Fruit fly (Drosophila melanogaster): ENCODE results near the gene Or10a.
A peak's percentile ranks its signal among the peaks of the same experiment; 100 is the strongest.

The Or10a gene

dm6 chrX:11419212-11419611 lies 2.0 kb upstream of the Or10a start (continued):
- no peak for TF ChIP-seq pan (optimal IDR thresholded peaks at IDR 0.05)
- TF ChIP-seq pan (GFP tag; optimal IDR thresholded peaks at IDR 0.05 in 1 of 2, IDR thresholded peaks at IDR 0.05 in 1 of 2) = peak in 1 of 2 experiments; percentile 44
- peak; percentile 1 for TF ChIP-seq bcd (GFP tag; optimal IDR thresholded peaks at IDR 0.05)
- no peak for TF ChIP-seq lilli (GFP tag; optimal IDR thresholded peaks at IDR 0.05)
- peak; percentile 31; the same call in 1 of the 2 replicates for TF ChIP-seq CG14014 (GFP tag; IDR thresholded peaks at IDR 0.05)
- peak; percentile 5 for TF ChIP-seq Xbp1 (GFP tag; optimal IDR thresholded peaks at IDR 0.05)
- TF ChIP-seq CG32532 (GFP tag; IDR thresholded peaks at IDR 0.05) = peak; percentile 43; the same call in 1 of the 2 replicates
- peak; percentile 29; the same call in 1 of the 2 replicates for TF ChIP-seq lmd (GFP tag; IDR thresholded peaks at IDR 0.05)
- TF ChIP-seq fd3F (GFP tag; optimal IDR thresholded peaks at IDR 0.05) = peak; percentile 10
- TF ChIP-seq Meics (GFP tag; optimal IDR thresholded peaks at IDR 0.05) = peak; percentile 31
- peak; percentile 15 for TF ChIP-seq ind (GFP tag; optimal IDR thresholded peaks at IDR 0.05)
- TF ChIP-seq CG6175 (GFP tag; IDR thresholded peaks at IDR 0.05) = no peak
- peak; percentile 30; the same call in 1 of the 2 replicates for TF ChIP-seq CG6689 (GFP tag; IDR thresholded peaks at IDR 0.05)
- TF ChIP-seq ATbp (GFP tag; optimal IDR thresholded peaks at IDR 0.05) = peak; percentile 12
- 0 out of 2 replicates have a peak, but pooled peaks have one; percentile 23 for TF ChIP-seq ranshi (GFP tag; IDR thresholded peaks at IDR 0.05)
- TF ChIP-seq HLH3B (GFP tag; IDR thresholded peaks at IDR 0.05) = peak; percentile 40; the same call in 1 of the 2 replicates
- peak; percentile 1 for TF ChIP-seq CG12391 (tag; optimal IDR thresholded peaks at IDR 0.05)
- peak; percentile 34 for TF ChIP-seq CG11504 (tag; optimal IDR thresholded peaks at IDR 0.05)
- peak; percentile 59 for TF ChIP-seq row (GFP tag; IDR thresholded peaks at IDR 0.05)
- TF ChIP-seq CG17359 (tag; optimal IDR thresholded peaks at IDR 0.05) = peak; percentile 16
- peak; percentile 28 for TF ChIP-seq CG13424 (tag; optimal IDR thresholded peaks at IDR 0.05)
- TF ChIP-seq CG15269 (tag; optimal IDR thresholded peaks at IDR 0.05) = peak; percentile 17
- TF ChIP-seq Gug (GFP tag; IDR thresholded peaks at IDR 0.05) = 0 out of 4 replicates have a peak, but pooled peaks have one; percentile 5
- no peak for TF ChIP-seq eyg (GFP tag; optimal IDR thresholded peaks at IDR 0.05)
- peak; percentile 42 for TF ChIP-seq CG18599 (GFP tag; optimal IDR thresholded peaks at IDR 0.05)
- peak; percentile 27 for TF ChIP-seq CG7839 (tag; optimal IDR thresholded peaks at IDR 0.05)
- peak; percentile 11 for TF ChIP-seq CG3281 (GFP tag; optimal IDR thresholded peaks at IDR 0.05)
- no peak for TF ChIP-seq ro (GFP tag; IDR thresholded peaks at IDR 0.05)
- peak; percentile 31 for TF ChIP-seq Fer3 (tag; optimal IDR thresholded peaks at IDR 0.05)
- TF ChIP-seq Sox100B (GFP tag; optimal IDR thresholded peaks at IDR 0.05) = no peak
- TF ChIP-seq CG9797 (GFP tag; optimal IDR thresholded peaks at IDR 0.05) = no peak
- TF ChIP-seq gem (tag; optimal IDR thresholded peaks at IDR 0.05) = peak; percentile 45
- peak; percentile 37 for TF ChIP-seq CG2120 (GFP tag; optimal IDR thresholded peaks at IDR 0.05)
- peak; percentile 43; the same call in 1 of the 2 replicates for TF ChIP-seq slbo (GFP tag; IDR thresholded peaks at IDR 0.05)
- TF ChIP-seq CG9932 (GFP tag; IDR thresholded peaks at IDR 0.05) = no peak
- peak; percentile 22 for TF ChIP-seq PHDP (tag; optimal IDR thresholded peaks at IDR 0.05)
- no peak for TF ChIP-seq Fer2 (tag; optimal IDR thresholded peaks at IDR 0.05)
- TF ChIP-seq Chrac-16 (GFP tag; optimal IDR thresholded peaks at IDR 0.05) = no peak

DNA sequence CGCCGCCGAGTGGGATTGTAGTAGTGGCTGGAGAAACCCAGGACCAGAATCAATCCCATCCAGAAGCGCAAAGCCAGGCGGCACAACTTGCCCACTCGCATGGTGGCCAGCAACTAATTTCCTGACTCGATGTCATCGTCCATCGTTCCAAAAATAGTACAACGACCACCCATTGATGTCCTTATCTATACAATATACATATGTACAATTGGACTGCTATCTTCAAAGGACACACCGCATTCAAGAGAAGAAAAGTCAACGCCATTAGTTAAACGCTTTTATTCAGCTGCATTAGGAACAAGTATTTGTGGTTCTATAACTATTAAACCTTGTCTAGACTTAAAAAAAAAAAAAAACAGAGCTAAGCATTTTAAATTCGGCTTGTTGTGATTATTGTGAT lies 4.1 kb downstream of the Or10a start, which contains the start of gene Gr10b:
Gene Gr10b (minus strand): TSS at position 101 of the 400 bp plus-strand sequence.
- TF ChIP-seq ttk (GFP tag; IDR thresholded peaks at IDR 0.05) = no peak
- no peak for TF ChIP-seq pum (GFP tag; optimal IDR thresholded peaks at IDR 0.05)
- no peak for TF ChIP-seq pfk (GFP tag; optimal IDR thresholded peaks at IDR 0.05)
- TF ChIP-seq BtbVII (GFP tag; optimal IDR thresholded peaks at IDR 0.05) = no peak
- TF ChIP-seq Six4 (GFP tag; optimal IDR thresholded peaks at IDR 0.05) = no peak
- no peak for TF ChIP-seq CG17829 (tag; optimal IDR thresholded peaks at IDR 0.05)
